Worm (Caenorhabditis elegans): ENCODE results near the gene hlh-27.

DNA sequence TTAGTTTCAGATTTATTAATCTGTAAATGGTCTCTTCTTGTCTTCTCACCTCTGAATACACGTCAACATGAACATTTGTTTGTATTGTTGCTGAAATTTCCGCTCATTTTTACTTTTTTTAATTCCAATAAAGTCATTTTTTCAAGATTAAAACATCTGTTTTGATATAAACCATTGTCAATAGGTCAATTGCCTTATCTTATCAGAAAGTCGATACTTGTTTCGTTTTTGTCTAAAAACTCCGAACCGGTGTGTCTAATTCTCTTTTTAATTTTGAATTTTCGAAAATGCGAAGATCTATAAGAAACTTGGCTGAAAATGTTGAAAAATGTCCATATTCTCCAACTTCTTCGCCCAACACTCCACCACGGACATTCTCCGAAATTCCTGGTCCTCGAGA, 36.3 kb downstream of the hlh-27 start, which contains the start of gene cyp-44A1:
- TF ChIP-seq hmg-4 (GFP tag; optimal IDR thresholded peaks at IDR 0.05) (no peak), flt-1 (GFP tag; IDR thresholded peaks at IDR 0.05) (no peak), tbx-37 (GFP tag; conservative IDR thresholded peaks at IDR 0.05) (no peak), tra-4 (tag; optimal IDR thresholded peaks at IDR 0.05) (no peak), hmbx-1 (tag; optimal IDR thresholded peaks at IDR 0.05) (no peak), aly-1 (tag; optimal IDR thresholded peaks at IDR 0.05) (no peak), tbx-11 (GFP tag; IDR thresholded peaks at IDR 0.05) (no peak), ama-1 (optimal IDR thresholded peaks at IDR 0.05) (no peak), ceh-36 (tag; optimal IDR thresholded peaks at IDR 0.05) (no peak), sea-1 (GFP tag; conservative IDR thresholded peaks at IDR 0.05) (no peak), hnd-1 (tag; optimal IDR thresholded peaks at IDR 0.05) (no peak), ets-7 (tag; optimal IDR thresholded peaks at IDR 0.05) (no peak), F13C5.2 (tag; optimal IDR thresholded peaks at IDR 0.05) (no peak), ceh-13 (GFP tag; optimal IDR thresholded peaks at IDR 0.05) (no peak)
